Worm (Caenorhabditis elegans) whole organism, young adult: ENCODE results near the gene fbxa-139.

ENCODE experiments used
- B0019.2 ChIP-seq: fragments of 200-800 bp; sonication (Bioruptor generic); conservative IDR thresholded peaks from 2 replicates; pipeline ENCODE4 v1.3.6; 2022; ENCODE audit warnings: missing genetic modification reagents, missing genetic modification characterization, missing compliant biosample characterization
- B0261.1 ChIP-seq: sonication (generic microtip); optimal IDR thresholded peaks from 2 replicates; lab custom pipeline; 2016; ENCODE audit warnings: mild to moderate bottlenecking, missing genetic modification characterization, moderate library complexity, missing compliant biosample characterization
- B0336.3 ChIP-seq: fragments of 200-800 bp; sonication (Bioruptor generic); IDR thresholded peaks from 2 replicates; pipeline ENCODE4 v1.3.6; 2022; ENCODE audit warnings: missing genetic modification characterization, missing compliant biosample characterization
- C06A6.2 ChIP-seq: fragments of 200-800 bp; sonication (Bioruptor generic); conservative IDR thresholded peaks from 2 replicates; pipeline ENCODE4 v1.3.6; 2022; ENCODE audit warnings: missing genetic modification characterization, missing compliant biosample characterization
- C17E4.6 ChIP-seq: fragments of 200-800 bp; sonication (Bioruptor generic); IDR thresholded peaks from 2 replicates; pipeline ENCODE4 v1.3.6; 2022; ENCODE audit warnings: missing genetic modification reagents, missing genetic modification characterization, missing compliant biosample characterization
- F10E7.11 ChIP-seq: sonication (generic microtip); optimal IDR thresholded peaks from 2 replicates; lab custom pipeline; 2017; ENCODE audit warnings: mild to moderate bottlenecking, missing genetic modification characterization, moderate library complexity, missing compliant biosample characterization
- F22D6.2 ChIP-seq: sonication (generic microtip); optimal IDR thresholded peaks from 2 replicates; lab custom pipeline; 2016; ENCODE audit warnings: mild to moderate bottlenecking, missing genetic modification characterization, missing compliant biosample characterization
- F23B12.7 ChIP-seq: sonication (generic microtip); optimal IDR thresholded peaks from 2 replicates; lab custom pipeline; 2017; ENCODE audit warnings: missing genetic modification characterization, mild to moderate bottlenecking, missing compliant biosample characterization, antibody characterized with exemption, moderate library complexity; ENCODE audit not compliant: insufficient read depth
- F39B2.1 ChIP-seq: fragments of 200-800 bp; sonication (Bioruptor generic); IDR thresholded peaks from 2 replicates; pipeline ENCODE4 v1.3.6; 2022; ENCODE audit warnings: missing genetic modification reagents, missing genetic modification characterization, missing compliant biosample characterization
- F52B5.7 ChIP-seq: sonication (generic microtip); optimal IDR thresholded peaks from 2 replicates; lab custom pipeline; 2016; ENCODE audit warnings: mild to moderate bottlenecking, missing genetic modification characterization, missing compliant biosample characterization
- K11D2.4 ChIP-seq: fragments of 200-800 bp; sonication (Bioruptor generic); IDR thresholded peaks from 2 replicates; pipeline ENCODE4 v1.3.6; 2022; ENCODE audit warnings: missing genetic modification reagents, missing genetic modification characterization, missing compliant biosample characterization
- Y95B8A.8 ChIP-seq: fragments of 200-800 bp; sonication (Bioruptor generic); IDR thresholded peaks from 2 replicates; pipeline ENCODE4 v1.3.6; 2022; ENCODE audit warnings: missing genetic modification reagents, missing genetic modification characterization, missing compliant biosample characterization
- attf-3 ChIP-seq: fragments of 200-800 bp; sonication (Bioruptor generic); conservative IDR thresholded peaks from 2 replicates; pipeline ENCODE4 v1.3.6; 2022; ENCODE audit warnings: missing genetic modification reagents, missing genetic modification characterization, missing compliant biosample characterization
- attf-5 ChIP-seq: fragments of 200-800 bp; sonication (Bioruptor generic); optimal IDR thresholded peaks from 2 replicates; lab custom pipeline; 2018; ENCODE audit warnings: mild to moderate bottlenecking, missing genetic modification characterization, missing compliant biosample characterization
- bed-1 ChIP-seq: fragments of 200-800 bp; sonication (Bioruptor generic); IDR thresholded peaks from 2 replicates; pipeline ENCODE4 v1.3.6; 2022; ENCODE audit warnings: missing genetic modification reagents, missing genetic modification characterization, missing compliant biosample characterization
- cebp-1 ChIP-seq, 2 experiments: fragments of 200-800 bp in 1 of 2; sonication (Bioruptor generic) in 1 of 2; sonication (generic microtip) in 1 of 2; IDR thresholded peaks in 1 of 2; optimal IDR thresholded peaks in 1 of 2; 2 replicates each; pipeline versions ENCODE4 v1.3.6 to Lab custom; 2017 to 2022; ENCODE audit warnings: missing compliant biosample characterization in 2 of 2, missing genetic modification characterization in 2 of 2, mild to moderate bottlenecking in 1 of 2, missing genetic modification reagents in 1 of 2, moderate library complexity in 1 of 2
- ceh-27 ChIP-seq: fragments of 200-800 bp; sonication (Bioruptor generic); optimal IDR thresholded peaks from 2 replicates; lab custom pipeline; 2018; ENCODE audit warnings: mild to moderate bottlenecking, missing genetic modification characterization, moderate library complexity, missing compliant biosample characterization
- ceh-58 ChIP-seq: fragments of 200-800 bp; sonication (Bioruptor generic); IDR thresholded peaks from 2 replicates; pipeline ENCODE4 v1.3.6; 2022; ENCODE audit warnings: missing genetic modification characterization, missing compliant biosample characterization
- ceh-79 ChIP-seq: sonication (generic microtip); optimal IDR thresholded peaks from 2 replicates; lab custom pipeline; 2017; ENCODE audit warnings: mild to moderate bottlenecking, missing genetic modification characterization, missing compliant biosample characterization
- ceh-91 ChIP-seq: fragments of 200-800 bp; sonication (Bioruptor generic); IDR thresholded peaks from 2 replicates; pipeline ENCODE4 v1.3.6; 2022; ENCODE audit warnings: missing genetic modification reagents, missing genetic modification characterization, missing compliant biosample characterization
- die-1 ChIP-seq: sonication (generic microtip); optimal IDR thresholded peaks from 2 replicates; lab custom pipeline; 2016; ENCODE audit warnings: missing genotype, mild to moderate bottlenecking, missing genetic modification characterization, missing compliant biosample characterization
- hlh-26 ChIP-seq: fragments of 200-800 bp; sonication (Bioruptor generic); conservative IDR thresholded peaks from 2 replicates; pipeline ENCODE4 v1.3.6; 2022; ENCODE audit warnings: missing genetic modification reagents, missing genetic modification characterization, missing compliant biosample characterization
- hmg-1.2 ChIP-seq: fragments of 200-800 bp; sonication (Bioruptor generic); IDR thresholded peaks from 2 replicates; pipeline ENCODE4 v1.3.6; 2022; ENCODE audit warnings: missing genetic modification reagents, missing genetic modification characterization, missing compliant biosample characterization
- lin-26 ChIP-seq: fragments of 200-800 bp; sonication (Bioruptor generic); IDR thresholded peaks from 2 replicates; pipeline ENCODE4 v1.3.6; 2022; ENCODE audit warnings: missing genetic modification reagents, missing genetic modification characterization, missing compliant biosample characterization
- lin-35 ChIP-seq, 3 experiments: fragments of 150-350 bp in 2 of 3; sonication (generic microtip) in 1 of 3; optimal IDR thresholded peaks; 2 replicates each; lab custom pipeline; 2014 to 2018; ENCODE audit warnings: missing biosample characterization in 3 of 3, missing genetic modification characterization in 3 of 3, missing genetic modification reagents in 3 of 3
- lin-40 ChIP-seq: sonication (generic microtip); optimal IDR thresholded peaks from 2 replicates; lab custom pipeline; 2016; ENCODE audit warnings: missing genetic modification characterization, mild to moderate bottlenecking, missing compliant biosample characterization, missing genotype, missing genetic modification reagents
- lin-54 ChIP-seq: fragments of 200-800 bp; sonication (Bioruptor generic); optimal IDR thresholded peaks from 2 replicates; lab custom pipeline; 2018; ENCODE audit warnings: mild to moderate bottlenecking, missing genetic modification characterization, missing compliant biosample characterization
- lsl-1 ChIP-seq: fragments of 200-800 bp; sonication (Bioruptor generic); optimal IDR thresholded peaks from 2 replicates; lab custom pipeline; 2018; ENCODE audit warnings: mild to moderate bottlenecking, missing genetic modification characterization, moderate library complexity, missing compliant biosample characterization
- madf-3 ChIP-seq: fragments of 200-800 bp; sonication (Bioruptor generic); IDR thresholded peaks from 2 replicates; pipeline ENCODE4 v1.3.6; 2022; ENCODE audit warnings: missing genetic modification reagents, missing genetic modification characterization, missing compliant biosample characterization
- madf-8 ChIP-seq: fragments of 200-800 bp; sonication (Bioruptor generic); conservative IDR thresholded peaks from 2 replicates; pipeline ENCODE4 v1.3.6; 2022; ENCODE audit warnings: missing genetic modification reagents, missing genetic modification characterization, missing compliant biosample characterization
- mcd-1 ChIP-seq: fragments of 200-800 bp; sonication (Bioruptor generic); IDR thresholded peaks from 2 replicates; pipeline ENCODE4 v1.3.6; 2022; ENCODE audit warnings: missing genetic modification reagents, missing genetic modification characterization, missing compliant biosample characterization
- mes-4 ChIP-seq: sonication (generic microtip); optimal IDR thresholded peaks from 2 replicates; lab custom pipeline; 2016; ENCODE audit warnings: missing genotype, missing genetic modification characterization, missing compliant biosample characterization
- nhr-120 ChIP-seq: fragments of 200-800 bp; sonication (Bioruptor generic); IDR thresholded peaks from 2 replicates; pipeline ENCODE4 v1.3.6; 2022; ENCODE audit warnings: missing genetic modification characterization, missing compliant biosample characterization
- nhr-80 ChIP-seq: sonication (generic microtip); optimal IDR thresholded peaks from 2 replicates; lab custom pipeline; 2016; ENCODE audit warnings: missing genetic modification characterization, missing compliant biosample characterization
- nhr-90 ChIP-seq: sonication (generic microtip); optimal IDR thresholded peaks from 2 replicates; lab custom pipeline; 2016; ENCODE audit warnings: missing genotype, mild to moderate bottlenecking, missing genetic modification characterization, missing compliant biosample characterization
- pbrm-1 ChIP-seq: fragments of 200-800 bp; sonication (Bioruptor generic); IDR thresholded peaks from 2 replicates; pipeline ENCODE4 v1.3.6; 2022; ENCODE audit warnings: missing genetic modification reagents, missing genetic modification characterization, missing compliant biosample characterization
- sea-2 ChIP-seq: fragments of 200-800 bp; sonication (Bioruptor generic); IDR thresholded peaks from 2 replicates; pipeline ENCODE4 v1.3.6; 2022; ENCODE audit warnings: missing genetic modification characterization, missing compliant biosample characterization
- snpc-3.4 ChIP-seq: sonication (generic microtip); optimal IDR thresholded peaks from 2 replicates; lab custom pipeline; 2017; ENCODE audit warnings: missing genetic modification characterization, mild to moderate bottlenecking, missing compliant biosample characterization, antibody characterized with exemption, moderate library complexity, missing genotype, missing genetic modification reagents
- snpc-4 ChIP-seq, 5 experiments: fragments of 150-350 bp in 1 of 5; sonication (generic microtip) in 4 of 5; optimal IDR thresholded peaks; 2 replicates each; lab custom pipeline; 2014 to 2018; ENCODE audit warnings: missing genetic modification characterization in 5 of 5, missing biosample characterization in 3 of 5, antibody characterized with exemption in 2 of 5, mild to moderate bottlenecking in 2 of 5, missing compliant biosample characterization in 2 of 5, missing genotype in 2 of 5, moderate library complexity in 2 of 5, missing genetic modification reagents in 1 of 5
- somi-1 ChIP-seq: fragments of 200-800 bp; sonication (Bioruptor generic); optimal IDR thresholded peaks from 2 replicates; lab custom pipeline; 2018; ENCODE audit warnings: mild to moderate bottlenecking, missing genetic modification characterization, missing compliant biosample characterization
- tbp1 ChIP-seq: fragments of 200-800 bp; sonication (Bioruptor generic); optimal IDR thresholded peaks from 2 replicates; lab custom pipeline; 2018; ENCODE audit warnings: mild to moderate bottlenecking, missing genetic modification characterization, missing compliant biosample characterization
- unc-130 ChIP-seq: sonication (generic microtip); optimal IDR thresholded peaks from 2 replicates; lab custom pipeline; 2016; ENCODE audit warnings: missing genetic modification reagents, missing genetic modification characterization, missing compliant biosample characterization
- zfh-2 ChIP-seq: fragments of 200-800 bp; sonication (Bioruptor generic); conservative IDR thresholded peaks from 2 replicates; pipeline ENCODE4 v1.3.6; 2022; ENCODE audit warnings: missing genetic modification reagents, missing genetic modification characterization, missing compliant biosample characterization
- ztf-25 ChIP-seq: fragments of 200-800 bp; sonication (Bioruptor generic); IDR thresholded peaks from 2 replicates; pipeline ENCODE4 v1.3.6; 2022; ENCODE audit warnings: missing genetic modification reagents, missing genetic modification characterization, missing compliant biosample characterization
- ztf-26 ChIP-seq: sonication (generic microtip); optimal IDR thresholded peaks from 2 replicates; lab custom pipeline; 2017; ENCODE audit warnings: missing genetic modification characterization, missing compliant biosample characterization
- ztf-3 ChIP-seq: fragments of 200-800 bp; sonication (Bioruptor generic); optimal IDR thresholded peaks from 2 replicates; lab custom pipeline; 2018; ENCODE audit warnings: mild to moderate bottlenecking, missing genetic modification characterization, missing compliant biosample characterization

fbxa-139 gene

ce11 chrV:15566511-15567178, 27.8 kb downstream of the fbxa-139 start (continued):
- TF ChIP-seq lin-40 (peak; percentile 66), ceh-79 (tag; lab: Kevin White, UChicago) (no peak), bed-1 (GFP tag; lab: Robert Waterston, UW) (no peak), ztf-26 (peak; percentile 58), lsl-1 (GFP tag; lab: Kevin White, UChicago) (no peak), zfh-2 (GFP tag; lab: Robert Waterston, UW) (peak; percentile 64; the same call in 1 of the 2 replicates), lin-26 (GFP tag; lab: Robert Waterston, UW) (0 out of 2 replicates have a peak, but pooled peaks have one; percentile 50), F22D6.2 (tag; lab: Kevin White, UChicago) (peak; percentile 68), ztf-25 (GFP tag; lab: Robert Waterston, UW) (no peak), madf-8 (GFP tag; lab: Robert Waterston, UW) (no peak), somi-1 (GFP tag; lab: Kevin White, UChicago) (peak; percentile 77), ztf-3 (GFP tag; lab: Kevin White, UChicago) (no peak), lin-54 (GFP tag; lab: Kevin White, UChicago) (peak; percentile 37), cebp-1 (GFP tag; IDR thresholded peaks at IDR 0.05; lab: Robert Waterston, UW) (0 out of 2 replicates have a peak, but pooled peaks have one; percentile 18), cebp-1 (tag; optimal IDR thresholded peaks at IDR 0.05; lab: Kevin White, UChicago) (peak; percentile 75), F23B12.7 (tag; lab: Kevin White, UChicago) (no peak), ceh-27 (GFP tag; lab: Kevin White, UChicago) (peak; percentile 37), madf-3 (GFP tag; lab: Robert Waterston, UW) (no peak), sea-2 (GFP tag; lab: Robert Waterston, UW) (no peak), nhr-120 (GFP tag; lab: Robert Waterston, UW) (no peak), pbrm-1 (GFP tag; lab: Robert Waterston, UW) (no peak), attf-5 (GFP tag; lab: Kevin White, UChicago) (peak; percentile 45), mcd-1 (GFP tag; lab: Robert Waterston, UW) (0 out of 2 replicates have a peak, but pooled peaks have one; percentile 4), F10E7.11 (no peak), B0336.3 (GFP tag; lab: Robert Waterston, UW) (peak; percentile 40; the same call in 1 of the 2 replicates), Y95B8A.8 (GFP tag; lab: Robert Waterston, UW) (no peak), snpc-4 (GFP tag; optimal IDR thresholded peaks at IDR 0.05; lab: Kevin White, UChicago) (no peak), snpc-4 (tag; optimal IDR thresholded peaks at IDR 0.05; lab: Kevin White, UChicago) (peak; percentile 61 to 72 (median 64)), attf-3 (GFP tag; lab: Robert Waterston, UW) (no peak), snpc-3.4 (tag; lab: Kevin White, UChicago) (no peak), nhr-90 (tag; lab: Kevin White, UChicago) (no peak), lin-35 (GFP tag; optimal IDR thresholded peaks at IDR 0.05; lab: Kevin White, UChicago) (peak in 1 of 3 experiments; percentile 38), K11D2.4 (GFP tag; lab: Robert Waterston, UW) (peak; percentile 61; the same call in 1 of the 2 replicates), unc-130 (GFP tag; lab: Kevin White, UChicago) (no peak), B0019.2 (GFP tag; lab: Robert Waterston, UW) (0 out of 2 replicates have a peak, but pooled peaks have one; percentile 30), tbp1 (GFP tag; lab: Kevin White, UChicago) (peak; percentile 49), B0261.1 (tag; lab: Kevin White, UChicago) (no peak), ceh-91 (no peak), F39B2.1 (GFP tag; lab: Robert Waterston, UW) (no peak), ceh-58 (GFP tag; lab: Robert Waterston, UW) (no peak), mes-4 (tag; lab: Kevin White, UChicago) (no peak), die-1 (tag; lab: Kevin White, UChicago) (peak; percentile 34), C06A6.2 (0 out of 2 replicates have a peak, but pooled peaks have one; percentile 24), C17E4.6 (GFP tag; lab: Robert Waterston, UW) (no peak), hlh-26 (GFP tag; lab: Robert Waterston, UW) (no peak), F52B5.7 (tag; lab: Kevin White, UChicago) (no peak), hmg-1.2 (peak; percentile 33; the same call in 1 of the 2 replicates), nhr-80 (tag; lab: Kevin White, UChicago) (peak; percentile 47)
